Fruit fly (Drosophila melanogaster): ENCODE results near the gene Rab11.

DNA sequence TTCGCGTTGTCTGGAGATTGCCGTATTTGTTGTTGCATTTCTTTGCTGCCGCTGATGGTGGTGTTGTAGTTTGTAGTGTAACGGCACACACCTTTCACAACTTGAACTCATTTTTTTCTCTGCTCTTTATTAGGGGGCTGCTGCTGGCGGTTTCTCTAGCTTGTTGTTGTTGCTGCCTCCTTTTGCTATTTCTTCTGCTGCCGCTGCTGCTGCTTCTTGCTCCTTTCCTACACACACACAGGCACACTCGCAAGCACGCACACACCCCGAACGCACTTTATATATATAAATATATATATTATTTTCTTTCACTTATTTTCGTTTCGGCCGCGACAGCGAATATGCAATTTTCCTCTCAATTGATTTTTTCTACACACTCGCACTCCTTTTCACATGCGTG lies 14.0 kb upstream of the Rab11 start:
- no peak for TF ChIP-seq CG8388 (GFP tag; optimal IDR thresholded peaks at IDR 0.05)
- no peak for TF ChIP-seq Atf6 (GFP tag; IDR thresholded peaks at IDR 0.05)
- no peak for TF ChIP-seq CG2875 (GFP tag; optimal IDR thresholded peaks at IDR 0.05)
- TF ChIP-seq HLH3B (GFP tag; IDR thresholded peaks at IDR 0.05) = no peak
- no peak for TF ChIP-seq Gug (GFP tag; IDR thresholded peaks at IDR 0.05)
- no peak for TF ChIP-seq CG43689 (GFP tag; IDR thresholded peaks at IDR 0.05)
- TF ChIP-seq NfI (GFP tag; optimal IDR thresholded peaks at IDR 0.05) = no peak

Data from whole organism, embryonic.